Worm (Caenorhabditis elegans) whole organism, L4 larva: Measurements from ENCODE around the gene sre-41.

ENCODE experiments used
- Y75B8A.6 ChIP-seq: fragments of 200-800 bp; sonication (Bioruptor generic); IDR thresholded peaks from 2 replicates; pipeline ENCODE4 v1.3.6; 2022; ENCODE audit warnings: missing genetic modification reagents, missing genetic modification characterization, missing compliant biosample characterization
- ZK546.5 ChIP-seq, 2 experiments: sonication (generic microtip); optimal IDR thresholded peaks; 2 replicates each; lab custom pipeline; 2017; ENCODE audit warnings: missing biosample characterization in 2 of 2, missing genetic modification characterization in 2 of 2
- ama-1 ChIP-seq: fragments of 150-350 bp; optimal IDR thresholded peaks from 2 replicates; lab custom pipeline; 2014; ENCODE audit warnings: inconsistent platforms, mixed read lengths
- fos-1 ChIP-seq: fragments of 150-350 bp; optimal IDR thresholded peaks from 2 replicates; lab custom pipeline; 2014; ENCODE audit warnings: missing biosample characterization, missing genetic modification characterization
- hlh-30 ChIP-seq: sonication (generic microtip); optimal IDR thresholded peaks from 2 replicates; lab custom pipeline; 2017; ENCODE audit warnings: antibody characterized with exemption, mild to moderate bottlenecking, missing genetic modification characterization, missing compliant biosample characterization; ENCODE audit not compliant: insufficient read depth

ce11 chrII:12420486-12420885 is 32.4 kb downstream of the sre-41 start, which contains the start of gene sre-26:
- TF ChIP-seq fos-1 (no peak), ama-1 (lab: Kevin White, UChicago) (no peak), hlh-30 (tag; lab: Kevin White, UChicago) (no peak), ZK546.5 (tag; optimal IDR thresholded peaks at IDR 0.05; lab: Kevin White, UChicago) (no peak), Y75B8A.6 (GFP tag; lab: Robert Waterston, UW) (no peak)
